Fruit fly (Drosophila melanogaster): ENCODE results near the gene CG6409.

- TF ChIP-seq Sin3A (optimal IDR thresholded peaks at IDR 0.05) (no peak), psq (optimal IDR thresholded peaks at IDR 0.05) (no peak)
These were observed at the start of gene CG6409, which contains the start of gene galla-2 for dm6 chr3L:10882336-10883040.

All from Kc167 (cell line).